Worm (Caenorhabditis elegans): ENCODE data around the gene clec-4.

- no peak for TF ChIP-seq elt-3 (tag; optimal IDR thresholded peaks at IDR 0.05)
- no peak for TF ChIP-seq tlp-1 (tag; optimal IDR thresholded peaks at IDR 0.05)
- no peak for TF ChIP-seq blmp-1 (tag; optimal IDR thresholded peaks at IDR 0.05)
- no peak for TF ChIP-seq nhr-11 (tag; optimal IDR thresholded peaks at IDR 0.05)
Observed at ce11 chrII:12608653-12609052, 27.7 kb upstream of the clec-4 start, which contains the start of gene Y38E10A.9.

Measured in whole organism, L1 larva.